Fruit fly (Drosophila melanogaster): ENCODE measurements around the gene hid.

hid gene

DNA sequence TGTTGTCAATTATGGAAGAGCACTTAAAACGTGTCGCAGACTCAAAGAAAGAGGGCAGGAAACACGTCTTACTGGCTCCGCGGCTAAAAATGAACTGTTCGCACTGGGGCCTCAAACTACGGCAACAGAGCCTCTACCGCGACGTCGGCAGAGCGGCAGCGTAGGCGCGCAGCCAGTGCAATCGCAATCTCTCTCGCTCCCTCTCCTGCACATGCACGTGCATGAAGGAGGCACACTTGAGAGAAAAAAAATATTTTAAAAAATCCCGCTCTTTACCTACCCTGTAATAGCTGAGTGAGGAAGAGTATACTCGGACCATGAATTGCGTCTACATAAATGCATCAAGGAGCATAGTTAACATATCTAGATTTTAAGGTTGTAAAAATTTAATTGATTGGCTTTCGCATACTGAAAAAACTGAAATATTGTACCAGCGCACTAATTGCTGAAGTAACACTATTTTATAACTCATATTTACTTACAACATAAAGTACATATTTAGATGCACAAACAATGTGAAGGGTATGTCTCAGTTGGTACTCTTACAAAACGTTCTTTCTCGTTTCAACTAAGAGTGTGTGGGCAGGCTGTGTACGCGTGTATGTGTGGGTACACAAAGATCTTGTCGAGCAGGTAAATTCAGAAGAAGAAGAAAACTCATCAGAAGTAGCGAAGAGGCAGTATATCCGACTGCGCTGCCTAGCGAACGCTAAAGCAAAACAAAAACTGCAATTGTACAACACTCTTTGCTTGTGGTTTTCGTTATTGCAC, at the start of gene hid (continued):
- TF ChIP-seq CG34422 (GFP tag; IDR thresholded peaks at IDR 0.05) (peak; percentile 82), CG1602 (GFP tag; optimal IDR thresholded peaks at IDR 0.05) (peak; percentile 91), cg (GFP tag; optimal IDR thresholded peaks at IDR 0.05) (peak; percentile 87), MBD-R2 (GFP tag; IDR thresholded peaks at IDR 0.05) (peak; percentile 23; the same call in 1 of the 2 replicates), nerfin-2 (GFP tag; IDR thresholded peaks at IDR 0.05; ENCODE audit: partially characterized antibody) (no peak), pita (GFP tag; optimal IDR thresholded peaks at IDR 0.05) (no peak), ci (GFP tag; IDR thresholded peaks at IDR 0.05) (peak; percentile 70; the same call in 1 of the 3 replicates), hbn (GFP tag; IDR thresholded peaks at IDR 0.05; ENCODE audit: partially characterized antibody) (no peak), Dip2 (GFP tag; IDR thresholded peaks at IDR 0.05) (no peak), Hr51 (GFP tag; optimal IDR thresholded peaks at IDR 0.05) (peak; percentile 82 to 86), CG3065 (GFP tag; optimal IDR thresholded peaks at IDR 0.05) (peak; percentile 63), Side (GFP tag; optimal IDR thresholded peaks at IDR 0.05) (peak; percentile 88), sc (optimal IDR thresholded peaks at IDR 0.05) (no peak), sc (GFP tag; optimal IDR thresholded peaks at IDR 0.05) (peak; percentile 81), ken (GFP tag; IDR thresholded peaks at IDR 0.05) (peak; percentile 75), croc (GFP tag; conservative IDR thresholded peaks at IDR 0.05) (peak; percentile 91), CG6854 (GFP tag; optimal IDR thresholded peaks at IDR 0.05) (peak; percentile 16), CG1792 (GFP tag; optimal IDR thresholded peaks at IDR 0.05) (peak; percentile 87), CG4328 (GFP tag; optimal IDR thresholded peaks at IDR 0.05) (peak; percentile 71), usp (GFP tag; optimal IDR thresholded peaks at IDR 0.05) (no peak), gem (tag; optimal IDR thresholded peaks at IDR 0.05) (peak; percentile 91), CG34224 (GFP tag; IDR thresholded peaks at IDR 0.05; ENCODE audit: partially characterized antibody) (no peak), CG4854 (GFP tag; optimal IDR thresholded peaks at IDR 0.05) (peak; percentile 72), CG14014 (GFP tag; IDR thresholded peaks at IDR 0.05) (peak; percentile 76), CG2889 (GFP tag; IDR thresholded peaks at IDR 0.05) (peak; percentile 73), stc (GFP tag; IDR thresholded peaks at IDR 0.05) (peak; percentile 70), CG6272 (GFP tag; IDR thresholded peaks at IDR 0.05) (peak; percentile 65), seq (GFP tag; IDR thresholded peaks at IDR 0.05) (peak; percentile 86), maf-S (GFP tag; optimal IDR thresholded peaks at IDR 0.05) (peak; percentile 55), CG30020 (tag; optimal IDR thresholded peaks at IDR 0.05) (no peak), ab (GFP tag; optimal IDR thresholded peaks at IDR 0.05) (peak; percentile 75), nmo (GFP tag; optimal IDR thresholded peaks at IDR 0.05) (peak; percentile 94), crp (GFP tag; optimal IDR thresholded peaks at IDR 0.05) (peak in 1 of 2 experiments; percentile 47), CG8089 (GFP tag; optimal IDR thresholded peaks at IDR 0.05) (peak; percentile 80), Sox100B (GFP tag; optimal IDR thresholded peaks at IDR 0.05) (peak; percentile 87), prd (optimal IDR thresholded peaks at IDR 0.05) (no peak), prd (GFP tag; IDR thresholded peaks at IDR 0.05) (peak; percentile 95), CG6791 (GFP tag; IDR thresholded peaks at IDR 0.05; ENCODE audit: partially characterized antibody) (peak; percentile 54; the same call in 1 of the 3 replicates), CG14710 (tag; optimal IDR thresholded peaks at IDR 0.05) (peak; percentile 92), exex (tag; optimal IDR thresholded peaks at IDR 0.05) (no peak), vvl (GFP tag; IDR thresholded peaks at IDR 0.05) (peak; percentile 81), CG9932 (GFP tag; IDR thresholded peaks at IDR 0.05) (peak; percentile 67), bab2 (GFP tag; optimal IDR thresholded peaks at IDR 0.05) (peak; percentile 83), ewg (GFP tag; optimal IDR thresholded peaks at IDR 0.05) (peak; percentile 71), CG2202 (tag; optimal IDR thresholded peaks at IDR 0.05) (peak; percentile 73), h (optimal IDR thresholded peaks at IDR 0.05) (no peak), wor (GFP tag; IDR thresholded peaks at IDR 0.05) (peak; percentile 83), CG3281 (GFP tag; optimal IDR thresholded peaks at IDR 0.05) (peak; percentile 72), pros (GFP tag; optimal IDR thresholded peaks at IDR 0.05) (peak; percentile 90)

Data from whole organism, embryonic.